Worm (Caenorhabditis elegans): ENCODE data around the gene F32D8.15.

Gene F32D8.15

ce11 chrV:10887564-10887963, 16.3 kb upstream of the F32D8.15 start:
- TF ChIP-seq ceh-18 (tag; optimal IDR thresholded peaks at IDR 0.05) (no peak), unc-3 (GFP tag; conservative IDR thresholded peaks at IDR 0.05) (no peak), unc-3 (tag; optimal IDR thresholded peaks at IDR 0.05) (no peak), ahr-1 (tag; optimal IDR thresholded peaks at IDR 0.05) (no peak), eyg-1 (tag; optimal IDR thresholded peaks at IDR 0.05) (no peak), ama-1 (optimal IDR thresholded peaks at IDR 0.05) (no peak), ceh-34 (tag; optimal IDR thresholded peaks at IDR 0.05) (no peak)

- TF ChIP-seq nhr-11 (tag; optimal IDR thresholded peaks at IDR 0.05) (no peak), ceh-9 (tag; optimal IDR thresholded peaks at IDR 0.05) (no peak), hlh-15 (tag; optimal IDR thresholded peaks at IDR 0.05) (no peak), T23F11.4 (GFP tag; optimal IDR thresholded peaks at IDR 0.05) (no peak), fkh-10 (GFP tag; optimal IDR thresholded peaks at IDR 0.05) (no peak)
Observed at ce11 chrV:10888153-10888552, 15.7 kb upstream of the F32D8.15 start.

- no peak for TF ChIP-seq sox-4 (tag; optimal IDR thresholded peaks at IDR 0.05)
- TF ChIP-seq pax-1 (tag; optimal IDR thresholded peaks at IDR 0.05): no peak
- no peak for TF ChIP-seq gmeb-2 (tag; optimal IDR thresholded peaks at IDR 0.05)
- TF ChIP-seq fax-1 (tag; optimal IDR thresholded peaks at IDR 0.05): no peak
Observed at ce11 chrV:10889036-10889435, 14.8 kb upstream of the F32D8.15 start, which contains the start of gene F32D8.11. F32D8.11 (minus strand) TSS chrV:10889136.

ce11 chrV:10889774-10890173, 14.1 kb upstream of the F32D8.15 start:
- TF ChIP-seq ceh-45 (GFP tag; IDR thresholded peaks at IDR 0.05) (no peak), fkh-10 (GFP tag; optimal IDR thresholded peaks at IDR 0.05) (no peak), npax-4 (tag; optimal IDR thresholded peaks at IDR 0.05) (no peak), lim-6 (tag; optimal IDR thresholded peaks at IDR 0.05) (no peak), pax-1 (tag; optimal IDR thresholded peaks at IDR 0.05) (no peak), unc-55 (GFP tag; optimal IDR thresholded peaks at IDR 0.05) (no peak), ceh-6 (GFP tag; optimal IDR thresholded peaks at IDR 0.05) (no peak), unc-3 (GFP tag; conservative IDR thresholded peaks at IDR 0.05) (no peak), unc-3 (tag; optimal IDR thresholded peaks at IDR 0.05) (no peak), unc-86 (tag; optimal IDR thresholded peaks at IDR 0.05) (no peak), ztf-16 (tag; optimal IDR thresholded peaks at IDR 0.05) (no peak), ets-4 (tag; optimal IDR thresholded peaks at IDR 0.05) (no peak), ceh-9 (tag; optimal IDR thresholded peaks at IDR 0.05) (no peak), ceh-14 (tag; optimal IDR thresholded peaks at IDR 0.05) (no peak), pqm-1 (tag; optimal IDR thresholded peaks at IDR 0.05) (no peak), ceh-2 (tag; optimal IDR thresholded peaks at IDR 0.05) (no peak), ceh-22 (tag; optimal IDR thresholded peaks at IDR 0.05) (no peak), tbx-7 (tag; optimal IDR thresholded peaks at IDR 0.05) (no peak), zip-5 (tag; optimal IDR thresholded peaks at IDR 0.05) (no peak)

- TF ChIP-seq che-1 (tag; optimal IDR thresholded peaks at IDR 0.05): no peak
- TF ChIP-seq ceh-19 (GFP tag; optimal IDR thresholded peaks at IDR 0.05): no peak
- TF ChIP-seq ceh-34 (tag; optimal IDR thresholded peaks at IDR 0.05): no peak
- TF ChIP-seq gmeb-2 (tag; optimal IDR thresholded peaks at IDR 0.05): no peak
- TF ChIP-seq syd-9 (tag; optimal IDR thresholded peaks at IDR 0.05): no peak
Observed at ce11 chrV:10890980-10891379, 12.9 kb upstream of the F32D8.15 start, which contains the start of gene F32D8.12. F32D8.12 (minus strand) TSS chrV:10891027.

- no peak for TF ChIP-seq K09A11.1 (tag; optimal IDR thresholded peaks at IDR 0.05; ENCODE audit: insufficient read depth)
- no peak for TF ChIP-seq ceh-30 (tag; optimal IDR thresholded peaks at IDR 0.05)
- no peak for TF ChIP-seq tbx-7 (tag; optimal IDR thresholded peaks at IDR 0.05)
- no peak for TF ChIP-seq pha-4 (tag; optimal IDR thresholded peaks at IDR 0.05)
- TF ChIP-seq C38D4.7 (GFP tag; optimal IDR thresholded peaks at IDR 0.05): no peak
- TF ChIP-seq fkh-10 (GFP tag; optimal IDR thresholded peaks at IDR 0.05): no peak
- no peak for TF ChIP-seq ceh-9 (tag; optimal IDR thresholded peaks at IDR 0.05)
- TF ChIP-seq hlh-13 (GFP tag; optimal IDR thresholded peaks at IDR 0.05): no peak
- TF ChIP-seq pat-9 (tag; optimal IDR thresholded peaks at IDR 0.05): no peak
- no peak for TF ChIP-seq unc-3 (GFP tag; conservative IDR thresholded peaks at IDR 0.05)
- TF ChIP-seq unc-3 (tag; optimal IDR thresholded peaks at IDR 0.05): no peak
- no peak for TF ChIP-seq ceh-19 (GFP tag; optimal IDR thresholded peaks at IDR 0.05)
- no peak for TF ChIP-seq odd-2 (tag; optimal IDR thresholded peaks at IDR 0.05)
- no peak for TF ChIP-seq elt-4 (tag; optimal IDR thresholded peaks at IDR 0.05)
- TF ChIP-seq lin-11 (tag; optimal IDR thresholded peaks at IDR 0.05): no peak
Observed at ce11 chrV:10893510-10894128, 10.2 kb upstream of the F32D8.15 start, which contains the start of gene F32D8.4. F32D8.4 (minus strand) TSS chrV:10893560.

Data from whole organism, late embryonic.